Fruit fly (Drosophila melanogaster) whole organism, embryonic: ENCODE measurements around the gene crq.

Experiments
- Atf-2 ChIP-seq: fragments of 200-800 bp; sonication (Bioruptor generic); optimal IDR thresholded peaks from 2 replicates; lab custom pipeline; 2016; ENCODE audit warnings: missing biosample characterization, missing genetic modification characterization
- Awh ChIP-seq: fragments of 200-800 bp; sonication (Bioruptor generic); IDR thresholded peaks from 2 replicates; pipeline ENCODE4, ENCODE4 v1.3.6; 2022; ENCODE audit warnings: missing biosample characterization, missing genetic modification characterization
- CG10366 ChIP-seq: fragments of 200-800 bp; sonication (Bioruptor generic); IDR thresholded peaks from 2 replicates; pipeline ENCODE4 v1.3.6; 2022; ENCODE audit warnings: missing biosample characterization, missing genetic modification characterization
- CG10565 ChIP-seq: fragments of 200-800 bp; sonication (Bioruptor generic); optimal IDR thresholded peaks from 3 replicates; lab custom pipeline; 2016; ENCODE audit warnings: missing biosample characterization, mild to moderate bottlenecking, missing genetic modification characterization
- CG14667 ChIP-seq: fragments of 200-800 bp; sonication (Bioruptor generic); IDR thresholded peaks from 2 replicates; pipeline ENCODE4 v1.3.6; 2022; ENCODE audit warnings: missing biosample characterization, missing genetic modification characterization
- CG2116 ChIP-seq: fragments of 200-800 bp; sonication (Bioruptor generic); optimal IDR thresholded peaks from 3 replicates; lab custom pipeline; 2018; ENCODE audit warnings: missing biosample characterization, mild to moderate bottlenecking, missing genetic modification characterization
- CG2199 ChIP-seq: fragments of 200-800 bp; sonication (Bioruptor generic); IDR thresholded peaks from 3 replicates; pipeline ENCODE4 v1.3.6; 2022; ENCODE audit warnings: missing biosample characterization, missing genetic modification characterization
- CG2712 ChIP-seq: fragments of 200-800 bp; optimal IDR thresholded peaks from 3 replicates; lab custom pipeline; 2019; ENCODE audit warnings: missing biosample characterization, mild to moderate bottlenecking, missing genetic modification characterization, moderate library complexity
- CG30403 ChIP-seq: fragments of 200-800 bp; sonication (Bioruptor generic); optimal IDR thresholded peaks from 3 replicates; lab custom pipeline; 2016; ENCODE audit warnings: missing biosample characterization, missing genetic modification characterization
- CG4328 ChIP-seq: fragments of 200-800 bp; sonication (Bioruptor generic); optimal IDR thresholded peaks from 3 replicates; lab custom pipeline; 2017; ENCODE audit warnings: missing biosample characterization, missing genetic modification reagents, missing genetic modification characterization
- CG4404 ChIP-seq: fragments of 200-800 bp; sonication (Bioruptor generic); IDR thresholded peaks from 2 replicates; pipeline ENCODE4 v1.3.6; 2022; ENCODE audit warnings: missing biosample characterization, missing genetic modification characterization
- CG5953 ChIP-seq: fragments of 200-800 bp; sonication (Bioruptor generic); IDR thresholded peaks from 2 replicates; pipeline ENCODE4 v1.3.6; 2022; ENCODE audit warnings: missing biosample characterization, missing genetic modification characterization
- CG7786 ChIP-seq: fragments of 200-800 bp; sonication (Bioruptor generic); optimal IDR thresholded peaks from 2 replicates; lab custom pipeline; 2016; ENCODE audit warnings: missing biosample characterization, missing genetic modification characterization
- CG7839 ChIP-seq: fragments of 200-800 bp; sonication (Bioruptor generic); optimal IDR thresholded peaks from 3 replicates; lab custom pipeline; 2018; ENCODE audit warnings: missing biosample characterization, mild to moderate bottlenecking, missing genetic modification characterization, moderate library complexity
- CG7928 ChIP-seq: fragments of 200-800 bp; sonication (Bioruptor generic); optimal IDR thresholded peaks from 2 replicates; lab custom pipeline; 2017; ENCODE audit warnings: missing biosample characterization, mild to moderate bottlenecking, missing genetic modification characterization
- CG8089 ChIP-seq: fragments of 200-800 bp; sonication (Bioruptor generic); optimal IDR thresholded peaks from 3 replicates; lab custom pipeline; 2016; ENCODE audit warnings: missing biosample characterization, missing genetic modification characterization
- CG8281 ChIP-seq: fragments of 200-800 bp; sonication (Bioruptor generic); optimal IDR thresholded peaks from 2 replicates; lab custom pipeline; 2018; ENCODE audit warnings: missing biosample characterization, mild to moderate bottlenecking, missing genetic modification characterization, moderate library complexity
- CoRest ChIP-seq: fragments of 200-800 bp; sonication (Bioruptor generic); optimal IDR thresholded peaks from 3 replicates; lab custom pipeline; 2018; ENCODE audit warnings: missing biosample characterization, mild to moderate bottlenecking, missing genetic modification characterization, moderate library complexity
- Dp ChIP-seq: fragments of 200-800 bp; sonication (Bioruptor generic); optimal IDR thresholded peaks from 2 replicates; lab custom pipeline; 2018; ENCODE audit warnings: missing biosample characterization, mild to moderate bottlenecking, missing genetic modification characterization, moderate library complexity
- Elba2 ChIP-seq: fragments of 200-800 bp; sonication (Bioruptor generic); optimal IDR thresholded peaks from 3 replicates; lab custom pipeline; 2016; ENCODE audit warnings: missing biosample characterization, missing genetic modification characterization
- Fer1 ChIP-seq: fragments of 200-800 bp; sonication (Bioruptor generic); optimal IDR thresholded peaks from 2 replicates; lab custom pipeline; 2017; ENCODE audit warnings: missing biosample characterization, mild to moderate bottlenecking, missing genetic modification characterization
- Gug ChIP-seq: fragments of 200-800 bp; sonication (Bioruptor generic); IDR thresholded peaks from 4 replicates; pipeline ENCODE4 v1.3.6; 2022; ENCODE audit warnings: missing biosample characterization, missing genetic modification characterization
- HLH3B ChIP-seq: fragments of 200-800 bp; sonication (Bioruptor generic); IDR thresholded peaks from 2 replicates; pipeline ENCODE4 v1.3.6; 2022; ENCODE audit warnings: missing biosample characterization, missing genetic modification characterization
- Hr39 ChIP-seq: fragments of >200 bp; optimal IDR thresholded peaks from 2 replicates; lab custom pipeline; 2017
- Neu2 ChIP-seq: fragments of 200-800 bp; sonication (Bioruptor generic); optimal IDR thresholded peaks from 3 replicates; lab custom pipeline; 2016; ENCODE audit warnings: missing biosample characterization, missing genetic modification characterization, borderline replicate concordance
- NfI ChIP-seq: fragments of 200-800 bp; sonication (Bioruptor generic); optimal IDR thresholded peaks from 3 replicates; lab custom pipeline; 2018; ENCODE audit warnings: missing biosample characterization, mild to moderate bottlenecking, missing genetic modification characterization, moderate library complexity
- Oli ChIP-seq: fragments of 200-800 bp; sonication (Bioruptor generic); optimal IDR thresholded peaks from 2 replicates; lab custom pipeline; 2018; ENCODE audit warnings: missing biosample characterization, mild to moderate bottlenecking, missing genetic modification characterization, moderate library complexity
- Sox102F ChIP-seq: fragments of 200-800 bp; sonication (Bioruptor generic); optimal IDR thresholded peaks from 2 replicates; lab custom pipeline; 2018; ENCODE audit warnings: missing biosample characterization, mild to moderate bottlenecking, missing genetic modification characterization, moderate library complexity
- Usf ChIP-seq: fragments of 200-800 bp; sonication (Bioruptor generic); optimal IDR thresholded peaks from 2 replicates; lab custom pipeline; 2017; ENCODE audit warnings: missing genotype, missing biosample characterization, missing genetic modification characterization
- YL-1 ChIP-seq: fragments of 200-800 bp; sonication (Bioruptor generic); optimal IDR thresholded peaks from 3 replicates; lab custom pipeline; 2017; ENCODE audit warnings: missing biosample characterization, mild to moderate bottlenecking, missing genetic modification characterization
- chm ChIP-seq: fragments of 200-800 bp; sonication (Bioruptor generic); IDR thresholded peaks from 2 replicates; pipeline ENCODE4 v1.3.6; 2022; ENCODE audit warnings: missing biosample characterization, missing genetic modification characterization
- ewg ChIP-seq: fragments of 200-800 bp; sonication (Bioruptor generic); optimal IDR thresholded peaks from 3 replicates; lab custom pipeline; 2017; ENCODE audit warnings: mild to moderate bottlenecking, missing biosample characterization, missing genetic modification reagents, missing genetic modification characterization
- exex ChIP-seq: fragments of 200-800 bp; sonication (Bioruptor generic); optimal IDR thresholded peaks from 4 replicates; lab custom pipeline; 2018; ENCODE audit warnings: missing biosample characterization, mild to moderate bottlenecking, missing genetic modification characterization, moderate library complexity
- fd102C ChIP-seq: fragments of 200-800 bp; sonication (Bioruptor generic); optimal IDR thresholded peaks from 2 replicates; lab custom pipeline; 2018; ENCODE audit warnings: missing biosample characterization, mild to moderate bottlenecking, missing genetic modification characterization, moderate library complexity
- gfzf ChIP-seq: fragments of 200-800 bp; sonication (Bioruptor generic); optimal IDR thresholded peaks from 2 replicates; lab custom pipeline; 2016; ENCODE audit warnings: missing biosample characterization, mild to moderate bottlenecking, missing genetic modification characterization, moderate library complexity
- hb ChIP-seq: fragments of 200-800 bp; sonication (Bioruptor generic); IDR thresholded peaks from 3 replicates; pipeline ENCODE4 v1.3.6; 2022; ENCODE audit warnings: missing biosample characterization, missing genetic modification characterization; ENCODE audit not compliant: partially characterized antibody
- inv ChIP-seq: fragments of 200-800 bp; sonication (Bioruptor generic); IDR thresholded peaks from 2 replicates; pipeline ENCODE4 v1.3.6; 2022; ENCODE audit warnings: missing biosample characterization, missing genetic modification characterization; ENCODE audit not compliant: partially characterized antibody
- lmd ChIP-seq: fragments of 200-800 bp; sonication (Bioruptor generic); IDR thresholded peaks from 2 replicates; pipeline ENCODE4 v1.3.6; 2022; ENCODE audit warnings: missing biosample characterization, missing genetic modification characterization
- lola ChIP-seq, 3 experiments: fragments of >200 bp in 2 of 3; fragments of 200-800 bp in 1 of 3; sonication (Bioruptor generic) in 1 of 3; optimal IDR thresholded peaks; 2 replicates each; lab custom pipeline; 2017 to 2019; ENCODE audit warnings: missing biosample characterization in 3 of 3, missing genetic modification characterization in 3 of 3, mild to moderate bottlenecking in 1 of 3, moderate library complexity in 1 of 3
- nau ChIP-seq: fragments of 200-800 bp; sonication (Bioruptor generic); optimal IDR thresholded peaks from 3 replicates; lab custom pipeline; 2017; ENCODE audit warnings: missing biosample characterization, mild to moderate bottlenecking, missing genetic modification characterization, missing genetic modification reagents
- nerfin-2 ChIP-seq: fragments of 200-800 bp; sonication (Bioruptor generic); IDR thresholded peaks from 2 replicates; pipeline ENCODE4 v1.3.6; 2022; ENCODE audit warnings: missing biosample characterization, missing genetic modification characterization; ENCODE audit not compliant: partially characterized antibody
- pzg ChIP-seq: fragments of 200-800 bp; sonication (Bioruptor generic); optimal IDR thresholded peaks from 3 replicates; lab custom pipeline; 2018; ENCODE audit warnings: missing biosample characterization, mild to moderate bottlenecking, missing genetic modification characterization, moderate library complexity
- run ChIP-seq: fragments of 200-800 bp; sonication (Bioruptor generic); optimal IDR thresholded peaks from 3 replicates; lab custom pipeline; 2018; ENCODE audit warnings: missing biosample characterization, mild to moderate bottlenecking, missing genetic modification characterization
- sens ChIP-seq: fragments of 200-800 bp; sonication (Bioruptor generic); peaks from one replicate; lab custom pipeline; 2016; ENCODE audit warnings: missing biosample characterization, missing genetic modification characterization
- sens-2 ChIP-seq: fragments of 200-800 bp; sonication (Bioruptor generic); IDR thresholded peaks from 2 replicates; pipeline ENCODE4 v1.3.6; 2022; ENCODE audit warnings: missing biosample characterization, missing genetic modification characterization
- so ChIP-seq: fragments of 200-800 bp; sonication (Bioruptor generic); IDR thresholded peaks from 3 replicates; pipeline ENCODE4 v1.3.6; 2022; ENCODE audit warnings: missing biosample characterization, missing genetic modification characterization
- tna ChIP-seq: fragments of 200-800 bp; sonication (Bioruptor generic); IDR thresholded peaks from 2 replicates; pipeline ENCODE4 v1.3.6; 2022; ENCODE audit warnings: missing biosample characterization, missing genetic modification characterization; ENCODE audit not compliant: partially characterized antibody
- twi ChIP-seq: fragments of 200-800 bp; optimal IDR thresholded peaks from 2 replicates; lab custom pipeline; 2019; ENCODE audit warnings: missing biosample characterization, mild to moderate bottlenecking, missing genetic modification characterization, moderate library complexity
- zen2 ChIP-seq: fragments of 200-800 bp; sonication (Bioruptor generic); IDR thresholded peaks from 3 replicates; pipeline ENCODE4 v1.3.6; 2022; ENCODE audit warnings: missing biosample characterization, missing genetic modification characterization; ENCODE audit not compliant: partially characterized antibody

Gene crq

DNA sequence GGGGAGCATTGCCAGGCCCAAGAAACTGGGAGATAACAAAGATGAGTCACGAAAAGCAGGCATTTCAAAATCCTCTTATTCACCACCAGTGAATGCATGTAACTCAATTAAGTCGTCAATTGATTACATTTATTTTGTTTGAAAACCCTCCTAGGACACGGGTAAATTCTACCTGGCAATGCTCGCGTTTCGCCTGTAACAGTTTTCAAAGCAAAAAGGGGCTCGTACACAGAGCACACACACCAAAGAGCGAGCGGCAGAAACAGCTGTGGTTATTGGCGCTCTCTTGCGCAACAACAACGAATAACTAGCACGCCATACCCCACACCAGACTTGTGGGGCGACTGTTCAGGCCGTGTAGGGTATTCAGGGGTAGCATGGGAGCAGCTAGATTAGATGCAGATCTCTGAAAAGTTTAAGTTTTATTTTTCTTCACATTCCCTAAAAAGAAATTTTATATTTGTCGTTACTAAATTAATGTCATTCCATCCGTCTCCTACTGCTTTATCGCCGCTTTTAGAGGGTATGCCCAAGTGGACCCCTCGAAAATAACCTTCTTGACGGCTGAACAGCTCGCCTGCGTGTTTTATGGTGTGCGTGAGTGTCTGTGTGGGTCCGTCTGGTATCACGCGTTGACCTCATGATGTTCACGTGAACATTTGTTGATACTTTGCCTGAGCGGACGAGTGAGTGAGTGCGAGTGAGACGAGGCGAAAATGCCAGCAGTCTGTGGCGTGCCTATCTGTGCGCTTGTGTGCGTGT lies 28.0 kb upstream of the crq start (continued):
- TF ChIP-seq zen2 (GFP tag; lab: Robert Waterston, UW) (no peak), CG2199 (GFP tag; lab: Robert Waterston, UW) (no peak), ewg (GFP tag; lab: Kevin White, UChicago) (peak; percentile 100), Sox102F (peak; percentile 100), CG10366 (no peak), CG7839 (tag; lab: Kevin White, UChicago) (peak; percentile 100), CG2116 (GFP tag; lab: Kevin White, UChicago) (peak; percentile 96), YL-1 (GFP tag; lab: Kevin White, UChicago) (peak; percentile 100), gfzf (GFP tag; lab: Kevin White, UChicago) (peak; percentile 60), Oli (tag; lab: Kevin White, UChicago) (peak; percentile 100), CoRest (tag; lab: Kevin White, UChicago) (peak; percentile 100), run (tag; lab: Kevin White, UChicago) (peak; percentile 100), twi (tag; lab: Kevin White, UChicago) (peak; percentile 100), Fer1 (GFP tag; lab: Kevin White, UChicago) (peak; percentile 100), Dp (GFP tag; lab: Kevin White, UChicago) (peak; percentile 67), CG7786 (GFP tag; lab: Kevin White, UChicago) (peak; percentile 100), CG14667 (GFP tag; lab: Robert Waterston, UW) (no peak), hb (GFP tag; lab: Robert Waterston, UW) (no peak), HLH3B (GFP tag; lab: Robert Waterston, UW) (no peak), CG2712 (peak; percentile 100), CG8089 (GFP tag; lab: Kevin White, UChicago) (peak; percentile 100), chm (no peak), lmd (GFP tag; lab: Robert Waterston, UW) (no peak), CG5953 (no peak), sens-2 (no peak), CG4328 (GFP tag; lab: Kevin White, UChicago) (peak; percentile 100), Elba2 (GFP tag; lab: Kevin White, UChicago) (peak; percentile 99), pzg (GFP tag; lab: Kevin White, UChicago) (peak; percentile 79), CG4404 (GFP tag; lab: Robert Waterston, UW) (no peak), CG10565 (GFP tag; lab: Kevin White, UChicago) (peak; percentile 100), Awh (GFP tag; lab: Robert Waterston, UW) (no peak), fd102C (peak; percentile 99), lola (GFP tag; optimal IDR thresholded peaks at IDR 0.05; lab: Kevin White, UChicago) (peak in 2 of 3 experiments; percentile 24 to 100), nau (GFP tag; lab: Kevin White, UChicago) (peak; percentile 100), tna (GFP tag; lab: Robert Waterston, UW) (no peak), sens (peak; percentile 100), so (GFP tag; lab: Robert Waterston, UW) (no peak), CG30403 (GFP tag; lab: Kevin White, UChicago) (peak; percentile 100), Atf-2 (GFP tag; lab: Kevin White, UChicago) (peak; percentile 100), exex (tag; lab: Kevin White, UChicago) (peak; percentile 100), Gug (GFP tag; lab: Robert Waterston, UW) (peak; percentile 100), inv (no peak), Hr39 (lab: Kevin White, UChicago) (no peak), Usf (GFP tag; lab: Kevin White, UChicago) (peak; percentile 100), NfI (GFP tag; lab: Kevin White, UChicago) (peak; percentile 100), CG8281 (tag; lab: Kevin White, UChicago) (peak; percentile 97), nerfin-2 (no peak), CG7928 (peak; percentile 94), Neu2 (GFP tag; lab: Kevin White, UChicago) (peak; percentile 100)
